Worm (Caenorhabditis elegans) whole organism, L1 larva: ENCODE data around the gene B0353.1.

Source experiments
- C04F5.9 ChIP-seq: sonication (generic microtip); optimal IDR thresholded peaks from 2 replicates; lab custom pipeline; 2016; ENCODE audit warnings: missing genetic modification characterization, missing compliant biosample characterization
- C16A3.4 ChIP-seq: fragments of 150-350 bp; optimal IDR thresholded peaks from 2 replicates; lab custom pipeline; 2014; ENCODE audit warnings: missing biosample characterization, missing genetic modification characterization
- ama-1 ChIP-seq: fragments of 150-350 bp; optimal IDR thresholded peaks from 2 replicates; lab custom pipeline; 2014
- dsc-1 ChIP-seq: sonication (generic microtip); optimal IDR thresholded peaks from 2 replicates; lab custom pipeline; 2016; ENCODE audit warnings: mild to moderate bottlenecking, missing genetic modification characterization, missing compliant biosample characterization
- efl-1 ChIP-seq, 4 experiments: fragments of 150-350 bp; optimal IDR thresholded peaks in 3 of 4; peaks in 1 of 4; 1 replicate in 1 of 4; 2 replicates in 3 of 4; lab custom pipeline; 2014; ENCODE audit warnings: missing biosample characterization in 2 of 4, missing genetic modification characterization in 2 of 4, missing genetic modification reagents in 2 of 4
- egl-27 ChIP-seq, 2 experiments: fragments of 150-350 bp in 1 of 2; sonication (generic microtip); optimal IDR thresholded peaks; 3 replicates each; lab custom pipeline; 2017 to 2018; ENCODE audit warnings: missing biosample characterization in 2 of 2, missing genetic modification characterization in 2 of 2, missing genetic modification reagents in 2 of 2
- elt-2 ChIP-seq: sonication (generic microtip); optimal IDR thresholded peaks from 2 replicates; lab custom pipeline; 2016; ENCODE audit warnings: missing genetic modification characterization, mild to moderate bottlenecking, inconsistent platforms, missing compliant biosample characterization, missing genetic modification reagents
- fkh-10 ChIP-seq: sonication (generic microtip); optimal IDR thresholded peaks from 2 replicates; lab custom pipeline; 2017; ENCODE audit warnings: missing biosample characterization, missing genetic modification reagents, missing genetic modification characterization
- fos-1 ChIP-seq: fragments of 150-350 bp; optimal IDR thresholded peaks from 2 replicates; lab custom pipeline; 2014; ENCODE audit warnings: missing biosample characterization, missing genetic modification characterization
- hpl-2 ChIP-seq: fragments of 150-350 bp; optimal IDR thresholded peaks from 2 replicates; lab custom pipeline; 2014; ENCODE audit warnings: missing biosample characterization, missing genetic modification reagents, missing genetic modification characterization
- irx-1 ChIP-seq: sonication (generic microtip); optimal IDR thresholded peaks from 2 replicates; lab custom pipeline; 2016; ENCODE audit warnings: missing genetic modification characterization, missing compliant biosample characterization
- jun-1 ChIP-seq: fragments of 150-350 bp; optimal IDR thresholded peaks from 2 replicates; lab custom pipeline; 2014; ENCODE audit warnings: missing biosample characterization, missing genetic modification reagents, missing genetic modification characterization
- lin-14 ChIP-seq: fragments of 200-800 bp; sonication (Bioruptor generic); optimal IDR thresholded peaks from 2 replicates; lab custom pipeline; 2018; ENCODE audit warnings: mild to moderate bottlenecking, missing genetic modification characterization, moderate library complexity, missing compliant biosample characterization
- lin-15B ChIP-seq: fragments of 150-350 bp; sonication (generic microtip); optimal IDR thresholded peaks from 3 replicates; lab custom pipeline; 2014; ENCODE audit warnings: missing biosample characterization, missing genetic modification characterization
- lin-35 ChIP-seq, 2 experiments: fragments of 150-350 bp; optimal IDR thresholded peaks; 2 replicates each; lab custom pipeline; 2014; ENCODE audit warnings: missing biosample characterization in 2 of 2, missing genetic modification characterization in 2 of 2, missing genetic modification reagents in 2 of 2
- lir-3 ChIP-seq: sonication (generic microtip); optimal IDR thresholded peaks from 2 replicates; lab custom pipeline; 2016; ENCODE audit warnings: mild to moderate bottlenecking, missing genetic modification characterization, moderate library complexity, missing compliant biosample characterization; ENCODE audit not compliant: poor library complexity
- lsy-2 ChIP-seq, 2 experiments: fragments of 150-350 bp; optimal IDR thresholded peaks; 2 replicates each; lab custom pipeline; 2014; ENCODE audit warnings: missing biosample characterization in 2 of 2, missing genetic modification characterization in 2 of 2
- mab-9 ChIP-seq: fragments of 200-800 bp; sonication (Bioruptor generic); IDR thresholded peaks from 2 replicates; pipeline ENCODE4 v1.3.6; 2022; ENCODE audit warnings: missing genetic modification reagents, missing genetic modification characterization, missing compliant biosample characterization
- mdl-1 ChIP-seq, 2 experiments: fragments of 150-350 bp; optimal IDR thresholded peaks; 2 replicates each; lab custom pipeline; 2014 to 2017; ENCODE audit warnings: missing biosample characterization in 2 of 2, missing genetic modification characterization in 2 of 2, inconsistent platforms in 1 of 2
- nhr-20 ChIP-seq: sonication (generic microtip); optimal IDR thresholded peaks from 2 replicates; lab custom pipeline; 2016; ENCODE audit warnings: mild to moderate bottlenecking, missing genetic modification characterization, missing compliant biosample characterization
- nhr-237 ChIP-seq: fragments of 150-350 bp; optimal IDR thresholded peaks from 2 replicates; lab custom pipeline; 2014; ENCODE audit warnings: missing biosample characterization, missing genetic modification characterization
- nhr-84 ChIP-seq: sonication (generic microtip); optimal IDR thresholded peaks from 2 replicates; lab custom pipeline; 2017; ENCODE audit warnings: missing biosample characterization, missing genetic modification characterization
- nhr-85 ChIP-seq: sonication (generic microtip); peaks from one replicate; lab custom pipeline; 2016; ENCODE audit warnings: missing genetic modification characterization, inconsistent platforms, missing compliant biosample characterization
- nhr-90 ChIP-seq: sonication (generic microtip); optimal IDR thresholded peaks from 2 replicates; lab custom pipeline; 2016; ENCODE audit warnings: mild to moderate bottlenecking, missing genetic modification characterization, missing compliant biosample characterization; ENCODE audit not compliant: poor library complexity
- pag-3 ChIP-seq: sonication (generic microtip); optimal IDR thresholded peaks from 2 replicates; lab custom pipeline; 2017; ENCODE audit warnings: missing genetic modification characterization, mild to moderate bottlenecking, missing compliant biosample characterization, antibody characterized with exemption, borderline replicate concordance; ENCODE audit not compliant: insufficient read depth
- rnt-1 ChIP-seq: sonication (generic microtip); optimal IDR thresholded peaks from 2 replicates; lab custom pipeline; 2016; ENCODE audit warnings: mild to moderate bottlenecking, missing genetic modification characterization, moderate library complexity, missing compliant biosample characterization
- snu-23 ChIP-seq: sonication (generic microtip); optimal IDR thresholded peaks from 2 replicates; lab custom pipeline; 2016; ENCODE audit warnings: missing genetic modification characterization, missing compliant biosample characterization
- sptf-1 ChIP-seq: fragments of 150-350 bp; optimal IDR thresholded peaks from 2 replicates; lab custom pipeline; 2014; ENCODE audit warnings: missing biosample characterization, missing genetic modification characterization
- sup-37 ChIP-seq: fragments of 200-800 bp; sonication (Bioruptor generic); optimal IDR thresholded peaks from 2 replicates; lab custom pipeline; 2018; ENCODE audit warnings: mild to moderate bottlenecking, missing genetic modification characterization, missing compliant biosample characterization
- swsn-7 ChIP-seq: sonication (generic microtip); optimal IDR thresholded peaks from 2 replicates; lab custom pipeline; 2016; ENCODE audit warnings: missing genetic modification characterization, missing compliant biosample characterization
- zag-1 ChIP-seq: fragments of 150-350 bp; optimal IDR thresholded peaks from 2 replicates; lab custom pipeline; 2014; ENCODE audit warnings: missing biosample characterization, missing genetic modification characterization
- zip-4 ChIP-seq: fragments of 200-800 bp; sonication (Bioruptor generic); optimal IDR thresholded peaks from 2 replicates; lab custom pipeline; 2018; ENCODE audit warnings: mild to moderate bottlenecking, missing genetic modification characterization, moderate library complexity, missing compliant biosample characterization

Gene B0353.1

DNA sequence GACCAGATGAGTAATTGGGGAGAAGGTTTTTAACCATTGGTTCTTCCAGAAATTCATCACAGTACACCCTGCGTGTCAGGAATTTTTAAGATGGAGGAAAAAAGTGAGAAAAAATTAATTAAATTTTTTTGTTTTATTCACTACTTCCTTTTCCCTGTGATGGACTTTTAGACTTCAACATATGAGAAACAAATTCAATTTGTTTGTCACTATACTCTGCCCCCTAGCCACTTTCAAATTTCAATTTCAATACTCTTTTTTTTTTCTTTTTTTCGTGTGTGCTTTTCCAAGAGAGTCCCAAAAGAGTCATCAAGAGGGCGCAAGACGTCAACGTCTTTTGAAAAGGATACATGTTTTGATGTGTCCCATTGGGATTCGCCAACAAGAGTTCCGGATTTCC is 57.0 kb downstream of the B0353.1 start (continued):
- TF ChIP-seq nhr-20 (tag; lab: Kevin White, UChicago): no peak
- TF ChIP-seq pag-3 (tag; lab: Kevin White, UChicago): no peak
- no peak for TF ChIP-seq efl-1 (optimal IDR thresholded peaks at IDR 0.05; lab: Kevin White, UChicago)
- peak in 1 of 2 experiments; percentile 2 for TF ChIP-seq efl-1 (GFP tag; optimal IDR thresholded peaks at IDR 0.05 in 1 of 2; lab: Kevin White, UChicago)
- TF ChIP-seq lsy-2 (tag; optimal IDR thresholded peaks at IDR 0.05; lab: Kevin White, UChicago): no peak
- no peak for TF ChIP-seq dsc-1
- peak; percentile 55 for TF ChIP-seq nhr-85
- peak; percentile 57 for TF ChIP-seq lin-14 (GFP tag; lab: Kevin White, UChicago)
- no peak for TF ChIP-seq nhr-84 (tag; lab: Kevin White, UChicago)
- no peak for TF ChIP-seq lin-35 (GFP tag; optimal IDR thresholded peaks at IDR 0.05; lab: Kevin White, UChicago)
- no peak for TF ChIP-seq egl-27 (tag; optimal IDR thresholded peaks at IDR 0.05; lab: Kevin White, UChicago)
- TF ChIP-seq swsn-7 (tag; lab: Kevin White, UChicago): no peak

DNA sequence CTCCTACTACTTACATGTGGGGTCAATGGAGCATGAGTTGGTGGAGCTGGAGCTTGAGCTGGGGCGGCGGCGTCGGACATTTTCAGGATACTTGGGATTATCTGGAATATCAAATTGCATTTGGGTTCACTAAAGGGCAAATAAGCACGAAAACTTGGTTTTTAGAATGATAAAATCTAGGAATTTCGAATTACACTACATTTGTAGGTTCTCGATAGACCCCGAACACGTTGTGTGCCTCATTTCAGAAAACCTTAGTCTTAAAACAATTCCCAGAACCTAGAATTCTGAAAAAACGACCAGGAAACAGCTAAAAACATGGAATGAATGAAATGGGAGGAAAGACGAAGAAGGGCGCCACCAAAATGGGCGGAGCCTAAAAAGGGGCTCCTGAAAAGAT is 58.7 kb downstream of the B0353.1 start, which contains the start of gene T19C3.3:
Gene T19C3.3 (minus strand): TSS at position 101 of the 400 bp plus-strand sequence.
- no peak for TF ChIP-seq ama-1 (lab: Kevin White, UChicago)
- TF ChIP-seq lin-14 (GFP tag; lab: Kevin White, UChicago): peak; percentile 12

DNA sequence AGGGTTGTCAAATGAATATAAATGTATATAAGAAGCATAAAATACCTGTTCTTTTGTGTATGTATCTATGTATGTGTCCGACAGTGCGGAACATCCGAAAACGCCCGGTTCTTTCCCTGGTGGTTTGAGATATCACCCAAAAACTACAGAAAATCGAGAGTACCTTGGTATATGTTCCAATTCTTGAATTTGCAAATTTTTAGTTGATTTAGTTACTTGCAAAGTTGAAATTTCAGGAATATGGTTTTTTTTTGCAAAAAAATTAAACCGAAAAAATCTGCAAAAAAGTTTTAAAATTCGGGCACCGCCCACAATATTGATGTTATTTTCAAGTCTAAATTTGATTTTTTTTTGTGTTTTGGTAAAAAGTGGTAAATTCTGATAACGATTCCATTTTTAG is 61.7 kb downstream of the B0353.1 start, which contains the start of gene T19C3.2:
Gene T19C3.2 (minus strand): TSS at position 101 of the 400 bp plus-strand sequence.
- no peak for TF ChIP-seq rnt-1 (tag; lab: Kevin White, UChicago)
- TF ChIP-seq nhr-90 (tag; lab: Kevin White, UChicago): no peak
- TF ChIP-seq fos-1: no peak
- TF ChIP-seq C16A3.4: no peak
- no peak for TF ChIP-seq lin-35 (GFP tag; optimal IDR thresholded peaks at IDR 0.05; lab: Kevin White, UChicago)
- no peak for TF ChIP-seq lin-15B (tag; lab: Kevin White, UChicago)
- TF ChIP-seq lsy-2 (tag; optimal IDR thresholded peaks at IDR 0.05; lab: Kevin White, UChicago): no peak
- no peak for TF ChIP-seq nhr-237 (tag; lab: Kevin White, UChicago)
- TF ChIP-seq sup-37 (GFP tag; lab: Kevin White, UChicago): no peak

DNA sequence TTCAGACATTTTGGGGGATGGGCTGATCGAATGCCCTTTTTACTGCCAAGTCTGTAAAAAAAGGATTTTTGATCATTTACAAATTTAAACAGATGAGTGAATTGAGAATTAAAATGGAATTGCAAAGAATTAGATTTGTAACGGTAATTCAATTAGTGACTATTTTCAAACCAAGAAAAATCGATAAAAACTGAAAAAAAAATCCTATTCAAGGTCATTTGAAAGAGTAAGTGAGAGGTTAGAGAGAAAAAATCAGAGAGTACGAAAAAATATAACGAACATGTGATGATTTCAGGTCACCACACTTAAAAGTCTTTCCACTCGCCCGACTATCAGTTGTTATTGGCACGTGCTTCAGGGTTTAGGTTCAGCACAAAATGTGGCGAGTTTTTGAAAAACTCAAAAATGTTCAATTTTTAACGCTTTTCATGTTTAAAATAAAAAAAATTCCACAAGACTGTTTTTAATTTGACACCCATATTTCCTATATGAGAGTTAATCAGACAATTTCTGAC is 64.5 kb downstream of the B0353.1 start, which contains the start of gene T19C3.4:
Gene T19C3.4 (minus strand): TSS at position 51 of the 515 bp plus-strand sequence.
- TF ChIP-seq egl-27 (tag; optimal IDR thresholded peaks at IDR 0.05; lab: Kevin White, UChicago): no peak
- TF ChIP-seq zag-1: no peak
- TF ChIP-seq mdl-1 (tag; optimal IDR thresholded peaks at IDR 0.05; lab: Kevin White, UChicago): peak in 1 of 2 experiments; percentile 30
- no peak for TF ChIP-seq sptf-1 (tag; lab: Kevin White, UChicago)
- TF ChIP-seq mab-9 (GFP tag; lab: Robert Waterston, UW): no peak
- TF ChIP-seq fkh-10: no peak
- TF ChIP-seq lir-3 (tag; lab: Kevin White, UChicago): no peak
- TF ChIP-seq nhr-85: peak; percentile 73
- TF ChIP-seq lin-35 (GFP tag; optimal IDR thresholded peaks at IDR 0.05; lab: Kevin White, UChicago): peak in 1 of 2 experiments; percentile 52
- peak in 1 of 2 experiments; percentile 19 for TF ChIP-seq lsy-2 (tag; optimal IDR thresholded peaks at IDR 0.05; lab: Kevin White, UChicago)
- no peak for TF ChIP-seq irx-1 (tag; lab: Kevin White, UChicago)
- TF ChIP-seq nhr-84 (tag; lab: Kevin White, UChicago): no peak
- TF ChIP-seq zip-4: no peak
- no peak for TF ChIP-seq efl-1 (optimal IDR thresholded peaks at IDR 0.05; lab: Kevin White, UChicago)
- TF ChIP-seq efl-1 (GFP tag; optimal IDR thresholded peaks at IDR 0.05 in 1 of 2; lab: Kevin White, UChicago): peak in 1 of 2 experiments; percentile 35
- peak; percentile 9 for TF ChIP-seq nhr-90 (tag; lab: Kevin White, UChicago)
- no peak for TF ChIP-seq C04F5.9 (tag; lab: Kevin White, UChicago)
- TF ChIP-seq jun-1 (tag; lab: Kevin White, UChicago): no peak
- TF ChIP-seq hpl-2 (GFP tag; lab: Kevin White, UChicago): no peak
- TF ChIP-seq elt-2 (tag; lab: Kevin White, UChicago): peak; percentile 27
- peak; percentile 16 for TF ChIP-seq snu-23 (GFP tag; lab: Kevin White, UChicago)
